Worm (Caenorhabditis elegans): ENCODE results near the gene ZK1098.11.

- TF ChIP-seq nhr-11 (tag; optimal IDR thresholded peaks at IDR 0.05) (no peak), sox-4 (tag; optimal IDR thresholded peaks at IDR 0.05) (no peak), ama-1 (optimal IDR thresholded peaks at IDR 0.05) (no peak), nhr-12 (tag; optimal IDR thresholded peaks at IDR 0.05) (no peak), elt-3 (tag; optimal IDR thresholded peaks at IDR 0.05) (no peak), efl-3 (GFP tag; optimal IDR thresholded peaks at IDR 0.05) (no peak), elt-2 (tag; optimal IDR thresholded peaks at IDR 0.05) (no peak), mdl-1 (tag; optimal IDR thresholded peaks at IDR 0.05) (no peak)
Measured at ce11 chrIII:9542280-9542679, 14.1 kb upstream of the ZK1098.11 start, which contains the start of gene mut-7.

Data from whole organism, L1 larva.